Worm (Caenorhabditis elegans) whole organism, L1 larva: ENCODE data around the gene F54B11.4.
A peak's percentile ranks its signal among the peaks of the same experiment; 100 is the strongest.

Source experiments
- aha-1 ChIP-seq: fragments of 150-350 bp; optimal IDR thresholded peaks from 2 replicates; lab custom pipeline; 2014; ENCODE audit warnings: missing biosample characterization, missing genetic modification characterization
- ceh-8 ChIP-seq: fragments of 200-800 bp; sonication (Bioruptor generic); optimal IDR thresholded peaks from 2 replicates; lab custom pipeline; 2018; ENCODE audit warnings: mild to moderate bottlenecking, missing genetic modification characterization, moderate library complexity, missing compliant biosample characterization
- ceh-90 ChIP-seq: sonication (generic microtip); optimal IDR thresholded peaks from 2 replicates; lab custom pipeline; 2016; ENCODE audit warnings: missing genetic modification characterization, missing compliant biosample characterization
- efl-3 ChIP-seq: fragments of 200-800 bp; sonication (Bioruptor generic); optimal IDR thresholded peaks from 2 replicates; lab custom pipeline; 2018; ENCODE audit warnings: mild to moderate bottlenecking, missing genetic modification characterization, missing compliant biosample characterization
- elt-2 ChIP-seq: sonication (generic microtip); optimal IDR thresholded peaks from 2 replicates; lab custom pipeline; 2016; ENCODE audit warnings: missing genetic modification characterization, mild to moderate bottlenecking, inconsistent platforms, missing compliant biosample characterization, missing genetic modification reagents
- hlh-17 ChIP-seq: fragments of 200-800 bp; sonication (Bioruptor generic); optimal IDR thresholded peaks from 2 replicates; lab custom pipeline; 2018; ENCODE audit warnings: missing genetic modification characterization, mild to moderate bottlenecking, missing compliant biosample characterization, moderate library complexity, borderline replicate concordance
- hpl-2 ChIP-seq: fragments of 150-350 bp; optimal IDR thresholded peaks from 2 replicates; lab custom pipeline; 2014; ENCODE audit warnings: missing biosample characterization, missing genetic modification reagents, missing genetic modification characterization
- lin-14 ChIP-seq: fragments of 200-800 bp; sonication (Bioruptor generic); optimal IDR thresholded peaks from 2 replicates; lab custom pipeline; 2018; ENCODE audit warnings: mild to moderate bottlenecking, missing genetic modification characterization, moderate library complexity, missing compliant biosample characterization
- lsy-2 ChIP-seq, 2 experiments: fragments of 150-350 bp; optimal IDR thresholded peaks; 2 replicates each; lab custom pipeline; 2014; ENCODE audit warnings: missing biosample characterization in 2 of 2, missing genetic modification characterization in 2 of 2
- mab-9 ChIP-seq: fragments of 200-800 bp; sonication (Bioruptor generic); IDR thresholded peaks from 2 replicates; pipeline ENCODE4 v1.3.6; 2022; ENCODE audit warnings: missing genetic modification reagents, missing genetic modification characterization, missing compliant biosample characterization
- mdl-1 ChIP-seq, 2 experiments: fragments of 150-350 bp; optimal IDR thresholded peaks; 2 replicates each; lab custom pipeline; 2014 to 2017; ENCODE audit warnings: missing biosample characterization in 2 of 2, missing genetic modification characterization in 2 of 2, inconsistent platforms in 1 of 2
- mep-1 ChIP-seq: fragments of 150-350 bp; optimal IDR thresholded peaks from 2 replicates; lab custom pipeline; 2014; ENCODE audit warnings: missing biosample characterization, missing genetic modification characterization
- nhr-11 ChIP-seq: fragments of 150-350 bp; optimal IDR thresholded peaks from 2 replicates; lab custom pipeline; 2014; ENCODE audit warnings: missing biosample characterization, missing genetic modification characterization
- nhr-19 ChIP-seq: fragments of 200-800 bp; sonication (Bioruptor generic); conservative IDR thresholded peaks from 2 replicates; pipeline ENCODE4 v1.3.6; 2022; ENCODE audit warnings: missing genetic modification characterization, missing compliant biosample characterization
- nhr-20 ChIP-seq: sonication (generic microtip); optimal IDR thresholded peaks from 2 replicates; lab custom pipeline; 2016; ENCODE audit warnings: mild to moderate bottlenecking, missing genetic modification characterization, missing compliant biosample characterization
- nhr-71 ChIP-seq: sonication (generic microtip); optimal IDR thresholded peaks from 2 replicates; lab custom pipeline; 2016; ENCODE audit warnings: mild to moderate bottlenecking, missing genetic modification characterization, moderate library complexity, missing compliant biosample characterization
- nhr-76 ChIP-seq: sonication (generic microtip); optimal IDR thresholded peaks from 2 replicates; lab custom pipeline; 2017; ENCODE audit warnings: missing biosample characterization, missing genetic modification characterization
- nhr-77 ChIP-seq: fragments of 150-350 bp; optimal IDR thresholded peaks from 2 replicates; lab custom pipeline; 2014; ENCODE audit warnings: missing biosample characterization, missing genetic modification characterization
- nhr-84 ChIP-seq: sonication (generic microtip); optimal IDR thresholded peaks from 2 replicates; lab custom pipeline; 2017; ENCODE audit warnings: missing biosample characterization, missing genetic modification characterization
- rnt-1 ChIP-seq: sonication (generic microtip); optimal IDR thresholded peaks from 2 replicates; lab custom pipeline; 2016; ENCODE audit warnings: mild to moderate bottlenecking, missing genetic modification characterization, moderate library complexity, missing compliant biosample characterization
- skn-1 ChIP-seq: fragments of 150-350 bp; optimal IDR thresholded peaks from 2 replicates; lab custom pipeline; 2014; ENCODE audit warnings: missing biosample characterization, missing genetic modification characterization
- snu-23 ChIP-seq: sonication (generic microtip); optimal IDR thresholded peaks from 2 replicates; lab custom pipeline; 2016; ENCODE audit warnings: missing genetic modification characterization, missing compliant biosample characterization
- swsn-7 ChIP-seq: sonication (generic microtip); optimal IDR thresholded peaks from 2 replicates; lab custom pipeline; 2016; ENCODE audit warnings: missing genetic modification characterization, missing compliant biosample characterization
- unc-130 ChIP-seq: fragments of 150-350 bp; optimal IDR thresholded peaks from 2 replicates; lab custom pipeline; 2017; ENCODE audit warnings: missing biosample characterization, missing genetic modification characterization, inconsistent platforms

The F54B11.4 gene

DNA sequence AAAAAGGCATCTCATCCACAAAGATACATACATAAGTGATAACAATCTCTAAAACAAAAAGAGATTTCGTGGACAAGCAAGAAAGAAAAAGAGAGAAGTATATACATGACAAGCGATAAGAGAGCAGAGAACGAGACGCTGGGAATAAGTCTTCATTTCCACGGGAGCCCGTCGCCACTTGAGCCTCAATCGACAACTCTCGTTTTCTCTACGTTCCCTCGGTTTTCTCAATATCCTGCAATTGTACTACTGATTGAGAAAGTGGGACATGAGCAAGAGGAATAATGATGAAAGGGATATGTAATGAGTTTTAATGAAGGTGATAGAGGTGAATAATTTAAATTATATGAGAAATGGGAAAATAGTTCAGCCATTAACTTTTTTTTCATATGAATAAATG, 45.1 kb downstream of the F54B11.4 start:
- TF ChIP-seq lsy-2 (tag; optimal IDR thresholded peaks at IDR 0.05; lab: Kevin White, UChicago): peak in 1 of 2 experiments; percentile 9
- TF ChIP-seq nhr-71: peak; percentile 41
- TF ChIP-seq lin-14 (GFP tag; lab: Kevin White, UChicago): peak; percentile 30
- peak; percentile 22 for TF ChIP-seq snu-23
- TF ChIP-seq mab-9: no peak
- TF ChIP-seq nhr-84 (tag; lab: Kevin White, UChicago): no peak
- TF ChIP-seq rnt-1 (tag; lab: Kevin White, UChicago): peak; percentile 58

DNA sequence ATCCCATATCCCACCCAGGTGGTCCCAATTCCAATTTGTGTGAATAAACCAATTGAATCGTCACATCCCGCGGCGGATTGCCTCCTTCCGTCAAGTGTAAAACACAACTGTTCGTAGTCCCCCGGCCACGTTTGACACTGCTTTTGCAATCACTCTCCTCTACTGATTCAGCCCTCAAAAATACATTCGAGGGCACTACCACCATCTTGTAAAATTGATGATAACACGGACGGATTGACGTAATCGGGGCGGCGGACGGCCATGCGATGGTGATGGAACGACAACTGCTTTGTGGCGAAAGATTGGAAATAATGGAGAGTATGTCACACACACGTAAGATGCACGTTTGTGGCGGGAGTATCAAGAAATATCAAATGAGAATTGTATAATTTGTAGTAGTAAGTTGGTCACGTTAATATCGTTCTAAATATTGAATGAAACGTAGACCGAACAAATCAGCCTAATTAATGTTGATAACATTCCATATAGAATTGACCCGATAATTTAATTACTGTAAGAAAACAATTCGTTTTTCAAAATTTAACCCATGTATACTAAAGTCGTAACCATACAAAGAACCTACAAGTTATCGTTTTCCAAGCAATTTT, 46.0 kb downstream of the F54B11.4 start:
- TF ChIP-seq nhr-20 (tag; lab: Kevin White, UChicago): peak; percentile 21
- TF ChIP-seq mdl-1 (tag; optimal IDR thresholded peaks at IDR 0.05; lab: Kevin White, UChicago): peak in 1 of 2 experiments; percentile 3
- TF ChIP-seq mep-1: no peak
- no peak for TF ChIP-seq aha-1 (tag; lab: Kevin White, UChicago)
- peak; percentile 3 for TF ChIP-seq skn-1 (tag; lab: Kevin White, UChicago)
- TF ChIP-seq efl-3: no peak
- TF ChIP-seq elt-2 (tag; lab: Kevin White, UChicago): no peak
- TF ChIP-seq snu-23: peak; percentile 42
- TF ChIP-seq lin-14 (GFP tag; lab: Kevin White, UChicago): peak; percentile 87
- no peak for TF ChIP-seq ceh-8 (GFP tag; lab: Kevin White, UChicago)
- TF ChIP-seq hlh-17 (GFP tag; lab: Kevin White, UChicago): no peak
- TF ChIP-seq nhr-11 (tag; lab: Kevin White, UChicago): no peak
- peak; percentile 83 for TF ChIP-seq rnt-1 (tag; lab: Kevin White, UChicago)
- TF ChIP-seq swsn-7 (tag; lab: Kevin White, UChicago): peak; percentile 24
- no peak for TF ChIP-seq nhr-76
- TF ChIP-seq nhr-19 (GFP tag; lab: Robert Waterston, UW): peak; percentile 37
- no peak for TF ChIP-seq hpl-2 (GFP tag; lab: Kevin White, UChicago)
- peak in 1 of 2 experiments; percentile 21 for TF ChIP-seq lsy-2 (tag; optimal IDR thresholded peaks at IDR 0.05; lab: Kevin White, UChicago)
- peak; percentile 66 for TF ChIP-seq nhr-71
- TF ChIP-seq ceh-90 (tag; lab: Kevin White, UChicago): no peak
- TF ChIP-seq unc-130 (tag; lab: Kevin White, UChicago): peak; percentile 38
- no peak for TF ChIP-seq nhr-77 (tag; lab: Kevin White, UChicago)
- TF ChIP-seq, all 84 proteins: peak for 11

DNA sequence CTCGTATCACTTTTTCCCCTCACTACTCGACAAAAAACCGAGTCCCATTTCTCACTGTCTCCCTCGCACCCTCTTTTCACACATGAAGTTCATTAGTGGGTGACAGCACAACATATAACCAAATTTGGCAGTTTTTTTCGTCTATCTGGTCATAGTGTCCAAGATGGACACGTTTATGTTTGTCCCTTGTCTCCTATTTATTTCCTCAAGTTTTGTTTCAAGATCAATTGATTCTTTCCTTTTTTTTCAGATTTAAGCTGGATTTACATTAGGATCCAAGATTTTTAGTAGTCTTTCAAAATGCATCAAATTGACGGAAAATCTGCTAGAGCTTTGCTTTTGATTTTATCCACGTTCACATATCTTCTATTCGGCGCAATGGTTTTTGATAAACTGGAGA, 47.1 kb downstream of the F54B11.4 start, which contains the start of gene twk-20:
TSS of gene twk-20 (plus strand) at position 301 of the 400 bp plus-strand sequence.
- no peak for TF ChIP-seq mab-9
- TF ChIP-seq lin-14 (GFP tag; lab: Kevin White, UChicago): peak; percentile 39
- no peak for TF ChIP-seq skn-1 (tag; lab: Kevin White, UChicago)
